Worm (Caenorhabditis elegans) whole organism, midembryonic: ENCODE data around the gene eri-12.

Experiments
- klf-2 ChIP-seq: fragments of 200-800 bp; sonication (Bioruptor generic); conservative IDR thresholded peaks from 2 replicates; pipeline ENCODE4 v1.3.6; 2022; ENCODE audit warnings: missing genetic modification reagents, missing genetic modification characterization, missing compliant biosample characterization
- ztf-23 ChIP-seq: fragments of 200-800 bp; sonication (Bioruptor generic); IDR thresholded peaks from 2 replicates; pipeline ENCODE4 v1.3.6; 2022; ENCODE audit warnings: missing genetic modification reagents, missing genetic modification characterization, missing compliant biosample characterization
- ztf-29 ChIP-seq: fragments of 200-800 bp; sonication (Bioruptor generic); IDR thresholded peaks from 2 replicates; pipeline ENCODE4 v1.3.6; 2022; ENCODE audit warnings: missing genetic modification reagents, missing genetic modification characterization, missing compliant biosample characterization

DNA sequence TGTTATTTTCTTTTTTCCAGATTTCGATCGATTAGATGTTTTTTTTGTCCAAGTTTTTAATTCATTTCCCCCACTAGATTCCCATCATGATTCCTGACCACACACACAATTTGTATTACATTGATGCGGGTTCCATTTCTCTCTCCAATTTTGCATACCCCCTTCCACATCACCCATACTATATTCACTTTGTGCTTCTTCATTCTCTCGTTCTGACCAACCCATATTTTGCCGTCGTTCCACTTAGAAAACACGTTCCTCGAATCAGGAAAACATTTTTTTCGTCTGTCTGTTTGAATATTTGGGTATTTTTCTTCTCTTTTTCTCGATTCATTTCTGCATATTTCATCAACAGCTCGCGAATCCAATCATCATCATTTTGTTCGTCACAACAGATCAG is 50.8 kb downstream of the eri-12 start:
- TF ChIP-seq ztf-23 (GFP tag; lab: Robert Waterston, UW) (no peak), klf-2 (GFP tag; lab: Robert Waterston, UW) (no peak), ztf-29 (GFP tag; lab: Robert Waterston, UW) (no peak)
